Worm (Caenorhabditis elegans): Measurements from ENCODE around the gene math-13.

- TF ChIP-seq him-1 (tag; optimal IDR thresholded peaks at IDR 0.05) = no peak
- no peak for TF ChIP-seq dao-5 (tag; optimal IDR thresholded peaks at IDR 0.05)
- no peak for TF ChIP-seq W03F9.2 (tag; optimal IDR thresholded peaks at IDR 0.05)
Measured at ce11 chrII:1870875-1871592, 4.7 kb upstream of the math-13 start, which contains the start of gene math-10.

Measured in whole organism, L4/young adult.